Worm (Caenorhabditis elegans) whole organism, L3 larva: Measurements from ENCODE around the gene slcr-46.2.

Experiments
- jun-1 ChIP-seq: fragments of 150-350 bp; optimal IDR thresholded peaks from 2 replicates; lab custom pipeline; 2014; ENCODE audit warnings: missing biosample characterization, missing genetic modification reagents, missing genetic modification characterization
- nhr-11 ChIP-seq: fragments of 150-350 bp; optimal IDR thresholded peaks from 2 replicates; lab custom pipeline; 2014; ENCODE audit warnings: missing biosample characterization, missing genetic modification characterization
- nhr-28 ChIP-seq: fragments of 150-350 bp; optimal IDR thresholded peaks from 2 replicates; lab custom pipeline; 2014; ENCODE audit warnings: missing biosample characterization, missing genetic modification characterization
- nhr-77 ChIP-seq: fragments of 150-350 bp; optimal IDR thresholded peaks from 2 replicates; lab custom pipeline; 2014; ENCODE audit warnings: missing biosample characterization, missing genetic modification characterization
- pha-4 ChIP-seq: fragments of 150-350 bp; optimal IDR thresholded peaks from 2 replicates; lab custom pipeline; 2014; ENCODE audit warnings: missing biosample characterization, missing genetic modification reagents, missing genetic modification characterization

DNA sequence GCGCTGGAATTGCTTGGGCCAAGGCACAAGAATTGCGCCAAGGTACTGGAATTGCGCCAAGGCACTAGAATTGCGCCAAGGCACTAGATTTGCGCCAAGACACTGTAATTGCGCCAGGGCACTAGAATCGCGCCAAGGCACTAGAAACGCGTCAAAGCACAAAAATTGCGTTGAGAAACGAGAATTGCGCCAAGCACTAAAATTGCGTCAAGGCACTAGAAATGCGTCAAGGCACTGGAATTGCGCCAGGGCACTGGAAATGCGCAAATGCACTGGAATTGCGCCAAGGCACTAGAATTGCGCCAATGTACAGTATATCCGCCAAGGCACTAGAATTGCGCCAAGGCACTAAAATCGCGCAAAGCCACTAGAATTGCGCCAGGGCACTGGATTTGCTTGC is 18.2 kb downstream of the slcr-46.2 start:
- TF ChIP-seq nhr-77 (tag; lab: Kevin White, UChicago) (no peak), nhr-11 (tag; lab: Kevin White, UChicago) (no peak), pha-4 (tag; lab: Kevin White, UChicago) (no peak), jun-1 (tag; lab: Kevin White, UChicago) (no peak), nhr-28 (tag; lab: Kevin White, UChicago) (no peak)
